Fruit fly (Drosophila melanogaster) whole organism, prepupa: ENCODE results near the gene kibra.

Experiments used
- Blimp-1 ChIP-seq: fragments of 200-800 bp; sonication (Bioruptor generic); optimal IDR thresholded peaks from 3 replicates; lab custom pipeline; 2017; ENCODE audit warnings: missing biosample characterization, missing genetic modification characterization, mild to moderate bottlenecking, moderate library complexity, missing genetic modification reagents
- CG10631 ChIP-seq: fragments of 200-800 bp; sonication (Bioruptor generic); optimal IDR thresholded peaks from 2 replicates; lab custom pipeline; 2016; ENCODE audit warnings: missing biosample characterization, missing genetic modification characterization
- CG11294 ChIP-seq: fragments of 200-800 bp; sonication (Bioruptor generic); IDR thresholded peaks from 2 replicates; pipeline ENCODE4 v1.3.6; 2022; ENCODE audit warnings: missing biosample characterization, missing genetic modification characterization
- CG11902 ChIP-seq: fragments of 200-800 bp; sonication (Bioruptor generic); optimal IDR thresholded peaks from 3 replicates; lab custom pipeline; 2016; ENCODE audit warnings: missing biosample characterization, missing genetic modification characterization
- CG15336 ChIP-seq: fragments of 200-800 bp; sonication (Bioruptor generic); IDR thresholded peaks from 2 replicates; pipeline ENCODE4 v1.3.6; 2022; ENCODE audit warnings: missing biosample characterization, missing genetic modification characterization
- CG16779 ChIP-seq: fragments of 200-800 bp; sonication (Bioruptor generic); optimal IDR thresholded peaks from 3 replicates; lab custom pipeline; 2017; ENCODE audit warnings: missing biosample characterization, mild to moderate bottlenecking, missing genetic modification characterization
- CG3032 ChIP-seq: fragments of 200-800 bp; optimal IDR thresholded peaks from 2 replicates; lab custom pipeline; 2019; ENCODE audit warnings: missing biosample characterization, mild to moderate bottlenecking, missing genetic modification characterization, moderate library complexity
- CG32006 ChIP-seq: fragments of 200-800 bp; sonication (Bioruptor generic); optimal IDR thresholded peaks from 3 replicates; lab custom pipeline; 2017; ENCODE audit warnings: missing biosample characterization, mild to moderate bottlenecking, missing genetic modification characterization
- CG34406 ChIP-seq: fragments of 200-800 bp; sonication (Bioruptor generic); optimal IDR thresholded peaks from 3 replicates; lab custom pipeline; 2016; ENCODE audit warnings: missing biosample characterization, missing genetic modification characterization
- CG3919 ChIP-seq: fragments of 200-800 bp; sonication (Bioruptor generic); optimal IDR thresholded peaks from 3 replicates; lab custom pipeline; 2016; ENCODE audit warnings: missing biosample characterization, missing genetic modification characterization
- CG4318 ChIP-seq: fragments of 200-800 bp; sonication (Bioruptor generic); optimal IDR thresholded peaks from 3 replicates; lab custom pipeline; 2017; ENCODE audit warnings: missing biosample characterization, mild to moderate bottlenecking, missing genetic modification characterization
- CG6163 ChIP-seq: fragments of 200-800 bp; sonication (Bioruptor generic); IDR thresholded peaks from 3 replicates; pipeline ENCODE4 v1.3.6; 2022; ENCODE audit warnings: missing biosample characterization, missing genetic modification characterization
- CG6276 ChIP-seq: fragments of 200-800 bp; sonication (Bioruptor generic); optimal IDR thresholded peaks from 2 replicates; lab custom pipeline; 2017; ENCODE audit warnings: missing biosample characterization, mild to moderate bottlenecking, missing genetic modification characterization
- CG6792 ChIP-seq: fragments of 200-800 bp; sonication (Bioruptor generic); optimal IDR thresholded peaks from 3 replicates; lab custom pipeline; 2016; ENCODE audit warnings: missing biosample characterization, missing genetic modification characterization
- CG6808 ChIP-seq: fragments of 200-800 bp; sonication (Bioruptor generic); optimal IDR thresholded peaks from 3 replicates; lab custom pipeline; 2017; ENCODE audit warnings: missing biosample characterization, missing genetic modification characterization, mild to moderate bottlenecking, moderate library complexity, missing genetic modification reagents
- CG6854 ChIP-seq: fragments of 200-800 bp; sonication (Bioruptor generic); optimal IDR thresholded peaks from 2 replicates; lab custom pipeline; 2017; ENCODE audit warnings: missing biosample characterization, mild to moderate bottlenecking, missing genetic modification characterization
- CG8319 ChIP-seq: fragments of 200-800 bp; sonication (Bioruptor generic); optimal IDR thresholded peaks from 3 replicates; lab custom pipeline; 2016; ENCODE audit warnings: missing biosample characterization, missing genetic modification characterization
- CG8632 ChIP-seq: fragments of 200-800 bp; sonication (Bioruptor generic); optimal IDR thresholded peaks from 3 replicates; lab custom pipeline; 2016; ENCODE audit warnings: missing biosample characterization, missing genetic modification characterization
- CG9139 ChIP-seq: fragments of 200-800 bp; sonication (Bioruptor generic); optimal IDR thresholded peaks from 3 replicates; lab custom pipeline; 2017; ENCODE audit warnings: missing biosample characterization, mild to moderate bottlenecking, missing genetic modification characterization
- Eip75B ChIP-seq: fragments of 200-800 bp; sonication (Bioruptor generic); optimal IDR thresholded peaks from 3 replicates; lab custom pipeline; 2016; ENCODE audit warnings: missing biosample characterization, missing genetic modification characterization
- Eip78C ChIP-seq: fragments of 200-800 bp; sonication (Bioruptor generic); peaks from one replicate; lab custom pipeline; 2016; ENCODE audit warnings: missing biosample characterization, missing genetic modification characterization
- Eip93F ChIP-seq: fragments of 200-800 bp; sonication (Bioruptor generic); optimal IDR thresholded peaks from 2 replicates; lab custom pipeline; 2016; ENCODE audit warnings: missing biosample characterization, mild to moderate bottlenecking, missing genetic modification characterization
- Ets21C ChIP-seq: fragments of 200-800 bp; sonication (Bioruptor generic); optimal IDR thresholded peaks from 3 replicates; lab custom pipeline; 2016; ENCODE audit warnings: missing biosample characterization, missing genetic modification characterization
- Ets96B ChIP-seq: fragments of 200-800 bp; optimal IDR thresholded peaks from 2 replicates; lab custom pipeline; 2019; ENCODE audit warnings: missing biosample characterization, mild to moderate bottlenecking, missing genetic modification characterization, moderate library complexity
- Gug ChIP-seq: fragments of 200-800 bp; sonication (Bioruptor generic); IDR thresholded peaks from 2 replicates; pipeline ENCODE4 v1.3.6; 2022; ENCODE audit warnings: missing biosample characterization, missing genetic modification characterization
- Hr38 ChIP-seq: sonication (Bioruptor generic); optimal IDR thresholded peaks from 2 replicates; lab custom pipeline; 2016; ENCODE audit warnings: missing biosample characterization, missing genetic modification characterization
- Hr4 ChIP-seq: fragments of 200-800 bp; sonication (Bioruptor generic); optimal IDR thresholded peaks from 3 replicates; lab custom pipeline; 2016; ENCODE audit warnings: missing biosample characterization, missing genetic modification characterization
- Lpt ChIP-seq: fragments of 200-800 bp; sonication (Bioruptor generic); optimal IDR thresholded peaks from 3 replicates; lab custom pipeline; 2016; ENCODE audit warnings: missing biosample characterization, missing genetic modification characterization
- Met ChIP-seq: fragments of 200-800 bp; sonication (Bioruptor generic); optimal IDR thresholded peaks from 3 replicates; lab custom pipeline; 2016; ENCODE audit warnings: missing biosample characterization, missing genetic modification characterization
- OdsH ChIP-seq: fragments of 200-800 bp; sonication (Bioruptor generic); optimal IDR thresholded peaks from 3 replicates; lab custom pipeline; 2016; ENCODE audit warnings: missing biosample characterization, missing genetic modification characterization
- Smox ChIP-seq: fragments of 200-800 bp; sonication (Bioruptor generic); optimal IDR thresholded peaks from 3 replicates; lab custom pipeline; 2016; ENCODE audit warnings: missing biosample characterization, missing genetic modification characterization
- Sox102F ChIP-seq: fragments of 200-800 bp; sonication (Bioruptor generic); optimal IDR thresholded peaks from 2 replicates; lab custom pipeline; 2016; ENCODE audit warnings: missing biosample characterization, mild to moderate bottlenecking, missing genetic modification characterization
- Sox14 ChIP-seq: fragments of 200-800 bp; sonication (Bioruptor generic); optimal IDR thresholded peaks from 3 replicates; lab custom pipeline; 2016; ENCODE audit warnings: missing biosample characterization, missing genetic modification characterization
- Sox15 ChIP-seq: fragments of 200-800 bp; sonication (Bioruptor generic); optimal IDR thresholded peaks from 3 replicates; lab custom pipeline; 2016; ENCODE audit warnings: missing biosample characterization, missing genetic modification characterization
- achi ChIP-seq: fragments of 200-800 bp; sonication (Bioruptor generic); optimal IDR thresholded peaks from 3 replicates; lab custom pipeline; 2016; ENCODE audit warnings: missing biosample characterization, missing genetic modification characterization
- acj6 ChIP-seq: fragments of 200-800 bp; sonication (Bioruptor generic); optimal IDR thresholded peaks from 3 replicates; lab custom pipeline; 2016; ENCODE audit warnings: missing biosample characterization, missing genetic modification characterization
- cyc ChIP-seq: fragments of 200-800 bp; sonication (Bioruptor generic); optimal IDR thresholded peaks from 3 replicates; lab custom pipeline; 2016; ENCODE audit warnings: missing biosample characterization, missing genetic modification characterization
- dac ChIP-seq: fragments of 200-800 bp; sonication (Bioruptor generic); optimal IDR thresholded peaks from 2 replicates; lab custom pipeline; 2017; ENCODE audit warnings: missing biosample characterization, mild to moderate bottlenecking, missing genetic modification characterization
- dsx ChIP-seq: fragments of 200-800 bp; optimal IDR thresholded peaks from 3 replicates; lab custom pipeline; 2019; ENCODE audit warnings: missing biosample characterization, mild to moderate bottlenecking, missing genetic modification characterization, moderate library complexity; ENCODE audit not compliant: poor library complexity, severe bottlenecking
- eg ChIP-seq: fragments of 200-800 bp; sonication (Bioruptor generic); IDR thresholded peaks from 3 replicates; pipeline ENCODE4 v1.3.6; 2022; ENCODE audit warnings: missing biosample characterization, missing genetic modification characterization
- esn ChIP-seq: fragments of 200-800 bp; sonication (Bioruptor generic); optimal IDR thresholded peaks from 2 replicates; lab custom pipeline; 2016; ENCODE audit warnings: missing biosample characterization, mild to moderate bottlenecking, missing genetic modification characterization, moderate library complexity
- fd59A ChIP-seq: fragments of 200-800 bp; sonication (Bioruptor generic); optimal IDR thresholded peaks from 2 replicates; lab custom pipeline; 2017; ENCODE audit warnings: missing biosample characterization, mild to moderate bottlenecking, missing genetic modification characterization, missing genetic modification reagents
- fd85E ChIP-seq: fragments of 200-800 bp; sonication (Bioruptor generic); optimal IDR thresholded peaks from 3 replicates; lab custom pipeline; 2016; ENCODE audit warnings: missing biosample characterization, missing genetic modification characterization
- fkh ChIP-seq: fragments of 200-800 bp; sonication (Bioruptor generic); optimal IDR thresholded peaks from 3 replicates; lab custom pipeline; 2017; ENCODE audit warnings: missing biosample characterization, mild to moderate bottlenecking, missing genetic modification characterization, moderate library complexity
- lz ChIP-seq: fragments of 200-800 bp; sonication (Bioruptor generic); optimal IDR thresholded peaks from 3 replicates; lab custom pipeline; 2016; ENCODE audit warnings: missing biosample characterization, missing genetic modification characterization
- net ChIP-seq: fragments of 200-800 bp; sonication (Bioruptor generic); optimal IDR thresholded peaks from 3 replicates; lab custom pipeline; 2016; ENCODE audit warnings: missing biosample characterization, missing genetic modification characterization
- salr ChIP-seq, 2 experiments: fragments of 200-800 bp; sonication (Bioruptor generic); optimal IDR thresholded peaks; 3 replicates each; lab custom pipeline; 2016 to 2018; ENCODE audit warnings: missing biosample characterization in 2 of 2, missing genetic modification characterization in 2 of 2, mild to moderate bottlenecking in 1 of 2
- ss ChIP-seq, 2 experiments: fragments of 200-800 bp; sonication (Bioruptor generic); optimal IDR thresholded peaks; 2 replicates in 1 of 2; 3 replicates in 1 of 2; lab custom pipeline; 2017 to 2018; ENCODE audit warnings: mild to moderate bottlenecking in 2 of 2, missing biosample characterization in 2 of 2, missing genetic modification characterization in 2 of 2, moderate library complexity in 1 of 2
- svp ChIP-seq: fragments of 200-800 bp; sonication (Bioruptor generic); peaks from one replicate; lab custom pipeline; 2016; ENCODE audit warnings: missing biosample characterization, missing genetic modification characterization
- topi ChIP-seq: fragments of 200-800 bp; sonication (Bioruptor generic); optimal IDR thresholded peaks from 3 replicates; lab custom pipeline; 2016; ENCODE audit warnings: missing biosample characterization, missing genetic modification characterization
- vri ChIP-seq: fragments of 200-800 bp; sonication (Bioruptor generic); optimal IDR thresholded peaks from 3 replicates; lab custom pipeline; 2016; ENCODE audit warnings: missing biosample characterization, mild to moderate bottlenecking, missing genetic modification characterization

Gene kibra

dm6 chr3R:14653039-14653852, 70.8 kb downstream of the kibra start:
- TF ChIP-seq Eip78C (peak; percentile 83), eg (GFP tag; lab: Robert Waterston, UW) (peak; percentile 60; the same call in 2 of the 3 replicates), ss (GFP tag; optimal IDR thresholded peaks at IDR 0.05; lab: Kevin White, UChicago) (peak; percentile 43 to 61), fd59A (GFP tag; lab: Kevin White, UChicago) (no peak), Eip93F (no peak), CG11294 (GFP tag; lab: Robert Waterston, UW) (no peak), CG11902 (GFP tag; lab: Kevin White, UChicago) (peak; percentile 9), net (GFP tag; lab: Kevin White, UChicago) (no peak), CG3032 (tag; lab: Kevin White, UChicago) (no peak), Met (no peak), fkh (GFP tag; lab: Kevin White, UChicago) (no peak), CG4318 (GFP tag; lab: Kevin White, UChicago) (no peak), achi (GFP tag; lab: Kevin White, UChicago) (no peak), CG34406 (GFP tag; lab: Kevin White, UChicago) (no peak), Ets21C (GFP tag; lab: Kevin White, UChicago) (no peak), CG6276 (GFP tag; lab: Kevin White, UChicago) (peak; percentile 19), Lpt (peak; percentile 48), lz (no peak), CG3919 (GFP tag; lab: Kevin White, UChicago) (peak; percentile 48), Smox (GFP tag; lab: Kevin White, UChicago) (no peak), Gug (peak; percentile 19; the same call in 1 of the 2 replicates), CG6163 (peak; percentile 63; the same call in 2 of the 3 replicates), CG6808 (peak; percentile 32), CG6854 (GFP tag; lab: Kevin White, UChicago) (peak; percentile 72), CG32006 (no peak), CG10631 (GFP tag; lab: Kevin White, UChicago) (no peak), dac (GFP tag; lab: Kevin White, UChicago) (no peak), esn (GFP tag; lab: Kevin White, UChicago) (no peak), CG9139 (GFP tag; lab: Kevin White, UChicago) (peak; percentile 22), Sox14 (GFP tag; lab: Kevin White, UChicago) (no peak), CG16779 (tag; lab: Kevin White, UChicago) (no peak), vri (GFP tag; lab: Kevin White, UChicago) (peak; percentile 45), Ets96B (tag; lab: Kevin White, UChicago) (no peak), cyc (GFP tag; lab: Kevin White, UChicago) (peak; percentile 28), Sox15 (GFP tag; lab: Kevin White, UChicago) (no peak), salr (GFP tag; optimal IDR thresholded peaks at IDR 0.05; lab: Kevin White, UChicago) (no peak), CG8319 (GFP tag; lab: Kevin White, UChicago) (no peak), Hr38 (no peak), Blimp-1 (GFP tag; lab: Kevin White, UChicago) (no peak), dsx (GFP tag; lab: Kevin White, UChicago) (peak; percentile 60), topi (peak; percentile 7), CG6792 (GFP tag; lab: Kevin White, UChicago) (peak; percentile 8), fd85E (no peak), Eip75B (GFP tag; lab: Kevin White, UChicago) (no peak), CG15336 (0 out of 2 replicates have a peak, but pooled peaks have one; percentile 31), acj6 (no peak), Sox102F (GFP tag; lab: Kevin White, UChicago) (no peak), OdsH (GFP tag; lab: Kevin White, UChicago) (no peak), Hr4 (no peak), CG8632 (no peak), svp (no peak)
